Worm (Caenorhabditis elegans): ENCODE data around the gene cup-4.

The cup-4 gene

DNA sequence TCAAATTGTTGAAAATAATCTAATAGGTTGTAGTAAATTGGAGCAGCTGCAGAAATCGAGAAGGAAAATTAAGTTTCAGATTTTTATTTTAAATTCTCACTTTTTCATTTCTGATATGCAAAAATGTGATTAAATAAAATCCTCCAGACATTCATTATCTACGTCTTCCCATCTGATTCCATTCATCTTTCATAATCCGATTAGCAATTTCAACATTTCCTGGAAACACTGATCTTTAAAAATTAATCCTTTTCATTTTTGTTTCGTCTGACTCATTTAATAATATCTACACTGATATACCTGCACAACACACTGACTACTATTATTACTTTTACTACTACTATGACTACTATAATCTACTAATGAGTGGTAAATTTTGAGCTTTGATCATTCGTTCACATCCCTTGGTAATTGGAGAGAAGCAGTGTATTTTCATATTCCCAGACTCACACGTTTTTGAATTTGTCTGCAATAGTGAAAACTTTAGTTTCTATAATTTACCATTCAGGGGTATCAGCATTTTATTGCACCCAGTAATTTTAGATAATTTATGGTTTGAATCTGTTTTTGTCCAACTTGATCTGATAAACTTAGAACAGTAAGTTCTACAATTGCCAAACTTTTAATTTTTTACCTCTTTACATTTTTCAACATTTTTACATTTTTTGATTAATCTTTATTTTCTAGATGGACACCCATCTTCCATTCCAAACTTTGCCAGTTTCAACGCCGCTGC lies 27.2 kb upstream of the cup-4 start, which contains the start of gene ceh-23 (continued):
- TF ChIP-seq snu-23 (GFP tag; optimal IDR thresholded peaks at IDR 0.05) (no peak), nhr-85 (tag) (no peak), nhr-20 (tag; optimal IDR thresholded peaks at IDR 0.05) (peak; percentile 16), ceh-63 (GFP tag; optimal IDR thresholded peaks at IDR 0.05) (no peak), ceh-90 (tag; optimal IDR thresholded peaks at IDR 0.05) (no peak), nhr-12 (tag; optimal IDR thresholded peaks at IDR 0.05) (no peak), lin-39 (tag; optimal IDR thresholded peaks at IDR 0.05) (no peak), sox-4 (tag; optimal IDR thresholded peaks at IDR 0.05) (peak; percentile 14), egl-13 (tag; optimal IDR thresholded peaks at IDR 0.05) (peak; percentile 38), pax-3 (tag; optimal IDR thresholded peaks at IDR 0.05) (peak; percentile 76), nhr-71 (tag; optimal IDR thresholded peaks at IDR 0.05) (peak; percentile 38), ets-5 (GFP tag; IDR thresholded peaks at IDR 0.05) (no peak), dsc-1 (tag; optimal IDR thresholded peaks at IDR 0.05) (peak; percentile 96), ceh-82 (tag; optimal IDR thresholded peaks at IDR 0.05) (no peak), skn-1 (tag; optimal IDR thresholded peaks at IDR 0.05) (no peak), nhr-76 (tag; optimal IDR thresholded peaks at IDR 0.05) (no peak), nhr-47 (tag; optimal IDR thresholded peaks at IDR 0.05) (peak; percentile 57), rnt-1 (tag; optimal IDR thresholded peaks at IDR 0.05) (no peak), lsy-2 (tag; optimal IDR thresholded peaks at IDR 0.05) (peak in 1 of 2 experiments; percentile 2), mep-1 (tag; optimal IDR thresholded peaks at IDR 0.05) (no peak), Y116A8C.19 (tag; optimal IDR thresholded peaks at IDR 0.05; ENCODE audit: borderline replicate concordance) (no peak), tbx-2 (tag; optimal IDR thresholded peaks at IDR 0.05) (no peak), isw-1 (GFP tag; IDR thresholded peaks at IDR 0.05) (no peak)

- TF ChIP-seq ceh-90 (tag; optimal IDR thresholded peaks at IDR 0.05) = no peak
- TF ChIP-seq efl-1 (optimal IDR thresholded peaks at IDR 0.05) = no peak
- TF ChIP-seq efl-1 (GFP tag; optimal IDR thresholded peaks at IDR 0.05 in 1 of 2) = no peak
- TF ChIP-seq aly-2 (tag; optimal IDR thresholded peaks at IDR 0.05) = no peak
- no peak for TF ChIP-seq egl-13 (tag; optimal IDR thresholded peaks at IDR 0.05)
- TF ChIP-seq lsy-2 (tag; optimal IDR thresholded peaks at IDR 0.05) = no peak
- TF ChIP-seq snpc-4 (tag; optimal IDR thresholded peaks at IDR 0.05) = no peak
- TF ChIP-seq alr-1 (tag; optimal IDR thresholded peaks at IDR 0.05; ENCODE audit: borderline replicate concordance) = no peak
- no peak for TF ChIP-seq skn-1 (tag; optimal IDR thresholded peaks at IDR 0.05)
- no peak for TF ChIP-seq C16A3.4 (tag; optimal IDR thresholded peaks at IDR 0.05)
- no peak for TF ChIP-seq ceh-63 (GFP tag; optimal IDR thresholded peaks at IDR 0.05)
- no peak for TF ChIP-seq tlp-1 (tag; optimal IDR thresholded peaks at IDR 0.05)
- TF ChIP-seq lin-15B (tag; optimal IDR thresholded peaks at IDR 0.05) = no peak
- TF ChIP-seq isw-1 (GFP tag; IDR thresholded peaks at IDR 0.05) = no peak
Observed at ce11 chrIII:7843536-7843935, 22.8 kb upstream of the cup-4 start, which contains the start of gene ZK652.8. Gene ZK652.8 (minus strand): TSS chrIII:7843636.

- TF ChIP-seq nhr-237 (tag; optimal IDR thresholded peaks at IDR 0.05) (no peak), lin-14 (GFP tag; optimal IDR thresholded peaks at IDR 0.05) (peak; percentile 74), lsy-2 (tag; optimal IDR thresholded peaks at IDR 0.05) (peak; percentile 2 to 38), pax-3 (tag; optimal IDR thresholded peaks at IDR 0.05) (no peak), mep-1 (tag; optimal IDR thresholded peaks at IDR 0.05) (no peak), nhr-90 (tag; optimal IDR thresholded peaks at IDR 0.05; ENCODE audit: poor library complexity) (no peak), rnt-1 (tag; optimal IDR thresholded peaks at IDR 0.05) (peak; percentile 41), pqm-1 (tag; optimal IDR thresholded peaks at IDR 0.05) (no peak), nhr-19 (GFP tag; conservative IDR thresholded peaks at IDR 0.05) (no peak), ceh-88 (GFP tag; IDR thresholded peaks at IDR 0.05) (no peak), vab-15 (tag; optimal IDR thresholded peaks at IDR 0.05) (no peak), dsc-1 (tag; optimal IDR thresholded peaks at IDR 0.05) (no peak), tbx-2 (tag; optimal IDR thresholded peaks at IDR 0.05) (no peak), snpc-4 (tag; optimal IDR thresholded peaks at IDR 0.05) (no peak), elt-3 (tag; optimal IDR thresholded peaks at IDR 0.05) (no peak), skn-1 (tag; optimal IDR thresholded peaks at IDR 0.05) (no peak), swsn-7 (tag; optimal IDR thresholded peaks at IDR 0.05) (no peak), nhr-85 (tag) (no peak), mab-9 (GFP tag; IDR thresholded peaks at IDR 0.05) (no peak), hlh-4 (tag; optimal IDR thresholded peaks at IDR 0.05) (no peak), lin-13 (GFP tag; optimal IDR thresholded peaks at IDR 0.05) (no peak), ama-1 (optimal IDR thresholded peaks at IDR 0.05) (no peak), unc-30 (tag; optimal IDR thresholded peaks at IDR 0.05) (no peak), C34B4.2 (tag; optimal IDR thresholded peaks at IDR 0.05) (no peak), lin-35 (GFP tag; optimal IDR thresholded peaks at IDR 0.05) (no peak), aha-1 (tag; optimal IDR thresholded peaks at IDR 0.05) (no peak), blmp-1 (tag; optimal IDR thresholded peaks at IDR 0.05) (no peak), isw-1 (GFP tag; IDR thresholded peaks at IDR 0.05) (no peak)
Observed at ce11 chrIII:7848173-7848572, 18.1 kb upstream of the cup-4 start.

All from whole organism, L1 larva.